Worm (Caenorhabditis elegans): ENCODE results near the gene sptf-2.

The sptf-2 gene

ce11 chrII:8625163-8625562, at the start of gene sptf-2:
Gene sptf-2, plus strand, starts transcription at chrII:8625459.
- peak; percentile 89 for TF ChIP-seq pqm-1 (tag; optimal IDR thresholded peaks at IDR 0.05)
- no peak for TF ChIP-seq zag-1 (tag; optimal IDR thresholded peaks at IDR 0.05)
- TF ChIP-seq hlh-4 (tag; optimal IDR thresholded peaks at IDR 0.05): no peak
- TF ChIP-seq unc-62 (GFP tag; optimal IDR thresholded peaks at IDR 0.05): no peak
- no peak for TF ChIP-seq C34B4.2 (tag; optimal IDR thresholded peaks at IDR 0.05)
- peak; percentile 34 for TF ChIP-seq jun-1 (tag; optimal IDR thresholded peaks at IDR 0.05)
- TF ChIP-seq elt-2 (tag; optimal IDR thresholded peaks at IDR 0.05): peak; percentile 91
- no peak for TF ChIP-seq fkh-4 (tag; optimal IDR thresholded peaks at IDR 0.05; ENCODE audit: borderline replicate concordance)
- TF ChIP-seq aly-2 (tag; optimal IDR thresholded peaks at IDR 0.05): no peak
- no peak for TF ChIP-seq ceh-63 (GFP tag; optimal IDR thresholded peaks at IDR 0.05)
- no peak for TF ChIP-seq efl-1 (optimal IDR thresholded peaks at IDR 0.05)
- peak in 1 of 2 experiments; percentile 88 for TF ChIP-seq efl-1 (GFP tag; optimal IDR thresholded peaks at IDR 0.05 in 1 of 2)
- TF ChIP-seq unc-98 (GFP tag; IDR thresholded peaks at IDR 0.05): no peak
- TF ChIP-seq lin-35 (GFP tag; optimal IDR thresholded peaks at IDR 0.05): peak in 1 of 2 experiments; percentile 21
- TF ChIP-seq dpl-1 (GFP tag; optimal IDR thresholded peaks at IDR 0.05): no peak

ce11 chrII:8577509-8578099, 47.7 kb upstream of the sptf-2 start, which contains the start of gene F54C9.9:
Gene F54C9.9, plus strand, starts transcription at chrII:8578049.
- no peak for TF ChIP-seq ztf-11 (tag; optimal IDR thresholded peaks at IDR 0.05)
- peak; percentile 10 for TF ChIP-seq snu-23 (GFP tag; optimal IDR thresholded peaks at IDR 0.05)
- peak; percentile 7 to 32 for TF ChIP-seq efl-1 (optimal IDR thresholded peaks at IDR 0.05)
- TF ChIP-seq efl-1 (GFP tag; optimal IDR thresholded peaks at IDR 0.05 in 1 of 2): peak; percentile 29 to 87
- TF ChIP-seq rnt-1 (tag; optimal IDR thresholded peaks at IDR 0.05): no peak
- TF ChIP-seq egl-13 (tag; optimal IDR thresholded peaks at IDR 0.05): no peak
- peak; percentile 33 for TF ChIP-seq C16A3.4 (tag; optimal IDR thresholded peaks at IDR 0.05)
- TF ChIP-seq lsy-2 (tag; optimal IDR thresholded peaks at IDR 0.05): peak in 1 of 2 experiments; percentile 66
- no peak for TF ChIP-seq mep-1 (tag; optimal IDR thresholded peaks at IDR 0.05)
- TF ChIP-seq nhr-19 (GFP tag; conservative IDR thresholded peaks at IDR 0.05): no peak
- TF ChIP-seq sup-37 (GFP tag; optimal IDR thresholded peaks at IDR 0.05): no peak
- TF ChIP-seq nhr-71 (tag; optimal IDR thresholded peaks at IDR 0.05): peak; percentile 7
- TF ChIP-seq lin-14 (GFP tag; optimal IDR thresholded peaks at IDR 0.05): peak; percentile 30
- no peak for TF ChIP-seq grh-1 (GFP tag; IDR thresholded peaks at IDR 0.05)
- no peak for TF ChIP-seq vab-15 (tag; optimal IDR thresholded peaks at IDR 0.05)
- TF ChIP-seq aly-2 (tag; optimal IDR thresholded peaks at IDR 0.05): no peak
- no peak for TF ChIP-seq ceh-63 (GFP tag; optimal IDR thresholded peaks at IDR 0.05)
- TF ChIP-seq nhr-237 (tag; optimal IDR thresholded peaks at IDR 0.05): no peak
- peak; percentile 21 to 44 (median 26) for TF ChIP-seq dpl-1 (GFP tag; optimal IDR thresholded peaks at IDR 0.05)
- no peak for TF ChIP-seq dsc-1 (tag; optimal IDR thresholded peaks at IDR 0.05)
- TF ChIP-seq pqm-1 (tag; optimal IDR thresholded peaks at IDR 0.05): no peak
- TF ChIP-seq F16B12.6 (tag; optimal IDR thresholded peaks at IDR 0.05): peak; percentile 1
- TF ChIP-seq lin-35 (GFP tag; optimal IDR thresholded peaks at IDR 0.05): peak; percentile 5 to 64
- TF ChIP-seq aha-1 (tag; optimal IDR thresholded peaks at IDR 0.05): no peak
- peak; percentile 49 for TF ChIP-seq blmp-1 (tag; optimal IDR thresholded peaks at IDR 0.05)
- no peak for TF ChIP-seq nhr-84 (tag; optimal IDR thresholded peaks at IDR 0.05)

- TF ChIP-seq irx-1 (tag; optimal IDR thresholded peaks at IDR 0.05): no peak
- TF ChIP-seq lin-39 (tag; optimal IDR thresholded peaks at IDR 0.05): no peak
- no peak for TF ChIP-seq jun-1 (tag; optimal IDR thresholded peaks at IDR 0.05)
- TF ChIP-seq lir-3 (tag; optimal IDR thresholded peaks at IDR 0.05; ENCODE audit: poor library complexity): no peak
- TF ChIP-seq pax-3 (tag; optimal IDR thresholded peaks at IDR 0.05): no peak
- TF ChIP-seq elt-2 (tag; optimal IDR thresholded peaks at IDR 0.05): no peak
- TF ChIP-seq swsn-7 (tag; optimal IDR thresholded peaks at IDR 0.05): no peak
- TF ChIP-seq lin-35 (GFP tag; optimal IDR thresholded peaks at IDR 0.05): no peak
- no peak for TF ChIP-seq nhr-76 (tag; optimal IDR thresholded peaks at IDR 0.05)
- TF ChIP-seq zag-1 (tag; optimal IDR thresholded peaks at IDR 0.05): no peak
- TF ChIP-seq nhr-20 (tag; optimal IDR thresholded peaks at IDR 0.05): no peak
- TF ChIP-seq unc-62 (GFP tag; optimal IDR thresholded peaks at IDR 0.05): no peak
- no peak for TF ChIP-seq fkh-8 (tag; optimal IDR thresholded peaks at IDR 0.05)
- TF ChIP-seq nhr-84 (tag; optimal IDR thresholded peaks at IDR 0.05): no peak
- no peak for TF ChIP-seq hlh-4 (tag; optimal IDR thresholded peaks at IDR 0.05)
- TF ChIP-seq F16B12.6 (tag; optimal IDR thresholded peaks at IDR 0.05): no peak
- no peak for TF ChIP-seq xbp-1 (tag; optimal IDR thresholded peaks at IDR 0.05)
- TF ChIP-seq efl-3 (GFP tag; optimal IDR thresholded peaks at IDR 0.05): no peak
These were observed 43.6 kb upstream of the sptf-2 start, which contains the start of gene arl-1 for ce11 chrII:8581700-8582099. Gene arl-1, plus strand, starts transcription at chrII:8582000.

Data from whole organism, L1 larva.